Worm (Caenorhabditis elegans) whole organism, L4/young adult: ENCODE measurements around the gene ZK856.11.

Experiments used
- W03F9.2 ChIP-seq: fragments of 150-350 bp; optimal IDR thresholded peaks from 2 replicates; lab custom pipeline; 2014; ENCODE audit warnings: missing biosample characterization, missing genetic modification characterization
- dao-5 ChIP-seq: sonication (generic microtip); optimal IDR thresholded peaks from 2 replicates; lab custom pipeline; 2016; ENCODE audit warnings: missing genotype, missing genetic modification characterization, moderate library complexity, missing compliant biosample characterization
- him-1 ChIP-seq: sonication (generic microtip); optimal IDR thresholded peaks from 2 replicates; lab custom pipeline; 2016; ENCODE audit warnings: missing genotype, missing genetic modification reagents, missing genetic modification characterization, missing compliant biosample characterization

DNA sequence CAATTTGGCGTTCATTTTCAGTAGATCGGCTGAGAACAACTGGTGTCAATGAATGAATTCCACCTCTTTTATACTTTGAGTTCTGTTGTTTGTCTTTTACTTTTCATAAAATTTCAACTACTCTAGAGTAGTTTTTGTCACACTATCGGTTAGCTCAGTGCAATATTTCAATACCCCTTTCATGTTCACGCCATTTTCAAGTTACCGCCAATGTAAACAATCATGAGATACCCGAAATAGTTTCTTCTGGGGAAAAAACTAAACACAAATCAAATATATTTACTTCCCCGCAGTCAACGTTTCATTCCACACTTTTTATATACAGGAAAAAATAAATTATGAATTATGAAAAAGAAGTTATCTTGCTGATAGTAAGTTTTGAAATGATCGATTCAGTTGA lies 23.6 kb upstream of the ZK856.11 start, which contains the start of gene fipr-4:
- TF ChIP-seq him-1 = no peak
- TF ChIP-seq dao-5 = no peak
- TF ChIP-seq W03F9.2 = no peak
